Worm (Caenorhabditis elegans): ENCODE results near the gene C27F2.7.

Gene C27F2.7

ce11 chrIII:4984444-4985086 is at the start of gene C27F2.7:
Gene C27F2.7, minus strand, starts transcription at chrIII:4984494.
- TF ChIP-seq nfya-1 (tag; optimal IDR thresholded peaks at IDR 0.05) (peak; percentile 24), K09A11.1 (tag; optimal IDR thresholded peaks at IDR 0.05; ENCODE audit: insufficient read depth) (no peak)

- TF ChIP-seq pat-9 (tag; optimal IDR thresholded peaks at IDR 0.05) (peak; percentile 81), K09A11.1 (tag; optimal IDR thresholded peaks at IDR 0.05; ENCODE audit: insufficient read depth) (peak; percentile 39), zip-5 (tag; optimal IDR thresholded peaks at IDR 0.05) (peak; percentile 54), nhr-232 (tag; optimal IDR thresholded peaks at IDR 0.05) (peak; percentile 81), ceh-31 (tag; optimal IDR thresholded peaks at IDR 0.05) (peak; percentile 81), hlh-8 (tag; optimal IDR thresholded peaks at IDR 0.05) (peak; percentile 52), pha-2 (tag; optimal IDR thresholded peaks at IDR 0.05) (peak; percentile 86), sox-4 (tag; optimal IDR thresholded peaks at IDR 0.05) (peak; percentile 75), mec-3 (tag; optimal IDR thresholded peaks at IDR 0.05; ENCODE audit: borderline replicate concordance) (peak; percentile 51), sox-2 (GFP tag; IDR thresholded peaks at IDR 0.05) (peak; percentile 65), hlh-15 (tag; optimal IDR thresholded peaks at IDR 0.05) (peak; percentile 54), ahr-1 (tag; optimal IDR thresholded peaks at IDR 0.05) (peak; percentile 11), pqm-1 (tag; optimal IDR thresholded peaks at IDR 0.05) (peak; percentile 60), C08G9.2 (tag; optimal IDR thresholded peaks at IDR 0.05) (peak; percentile 86), gmeb-2 (tag; optimal IDR thresholded peaks at IDR 0.05) (peak; percentile 67), fax-1 (tag; optimal IDR thresholded peaks at IDR 0.05) (peak; percentile 81), hlh-30 (tag; optimal IDR thresholded peaks at IDR 0.05; ENCODE audit: insufficient read depth) (peak; percentile 47), tbx-2 (tag; optimal IDR thresholded peaks at IDR 0.05) (peak; percentile 91), dmd-4 (tag; optimal IDR thresholded peaks at IDR 0.05; ENCODE audit: borderline replicate concordance) (peak; percentile 92), Y22D7AL.16 (tag; optimal IDR thresholded peaks at IDR 0.05) (peak; percentile 38), ceh-48 (tag; optimal IDR thresholded peaks at IDR 0.05) (peak; percentile 67), ref-2 (tag; optimal IDR thresholded peaks at IDR 0.05) (peak; percentile 91), nfya-1 (tag; optimal IDR thresholded peaks at IDR 0.05) (peak; percentile 72), ceh-34 (tag; optimal IDR thresholded peaks at IDR 0.05) (peak; percentile 96), hlh-13 (GFP tag; optimal IDR thresholded peaks at IDR 0.05) (peak; percentile 78), che-1 (tag; optimal IDR thresholded peaks at IDR 0.05) (peak; percentile 85), elt-4 (tag; optimal IDR thresholded peaks at IDR 0.05) (peak; percentile 76), F13H6.1 (tag; optimal IDR thresholded peaks at IDR 0.05) (peak; percentile 85), eyg-1 (tag; optimal IDR thresholded peaks at IDR 0.05) (peak; percentile 80), lim-6 (tag; optimal IDR thresholded peaks at IDR 0.05) (peak; percentile 45), unc-42 (tag; optimal IDR thresholded peaks at IDR 0.05) (peak; percentile 69), dve-1 (tag; optimal IDR thresholded peaks at IDR 0.05) (peak; percentile 84), C38D4.7 (GFP tag; optimal IDR thresholded peaks at IDR 0.05) (peak; percentile 78), ttx-3 (tag; optimal IDR thresholded peaks at IDR 0.05) (peak; percentile 81), fkh-6 (tag; optimal IDR thresholded peaks at IDR 0.05) (peak; percentile 88), ceh-9 (tag; optimal IDR thresholded peaks at IDR 0.05) (peak; percentile 39), ceh-18 (tag; optimal IDR thresholded peaks at IDR 0.05) (peak; percentile 92), elt-2 (tag; optimal IDR thresholded peaks at IDR 0.05) (peak; percentile 95), unc-86 (tag; optimal IDR thresholded peaks at IDR 0.05) (peak; percentile 75), syd-9 (tag; optimal IDR thresholded peaks at IDR 0.05) (peak; percentile 87), ceh-6 (GFP tag; optimal IDR thresholded peaks at IDR 0.05) (peak; percentile 84), ets-4 (tag; optimal IDR thresholded peaks at IDR 0.05) (peak; percentile 97), unc-3 (GFP tag; conservative IDR thresholded peaks at IDR 0.05) (peak; percentile 67), unc-3 (tag; optimal IDR thresholded peaks at IDR 0.05) (peak; percentile 91), tbx-7 (tag; optimal IDR thresholded peaks at IDR 0.05) (peak; percentile 55), ceh-19 (GFP tag; optimal IDR thresholded peaks at IDR 0.05) (peak; percentile 90), ceh-45 (GFP tag; IDR thresholded peaks at IDR 0.05) (peak; percentile 87), ceh-2 (tag; optimal IDR thresholded peaks at IDR 0.05) (peak; percentile 72), madf-2 (tag; optimal IDR thresholded peaks at IDR 0.05) (peak; percentile 50)
These were observed 47.1 kb upstream of the C27F2.7 start for ce11 chrIII:5031375-5031836.

Data from whole organism, late embryonic.